Fruit fly (Drosophila melanogaster) whole organism, embryonic: ENCODE measurements around the gene tbc.

Experiments used
- ATbp ChIP-seq: fragments of 200-800 bp; sonication (Bioruptor generic); optimal IDR thresholded peaks from 2 replicates; lab custom pipeline; 2017; ENCODE audit warnings: missing biosample characterization, mild to moderate bottlenecking, missing genetic modification characterization, missing genetic modification reagents
- Ada2b ChIP-seq: fragments of 200-800 bp; sonication (Bioruptor generic); IDR thresholded peaks from 2 replicates; pipeline ENCODE4 v1.3.6; 2022; ENCODE audit warnings: missing biosample characterization, missing genetic modification characterization
- Antp ChIP-seq: fragments of 200-800 bp; sonication (Bioruptor generic); optimal IDR thresholded peaks from 3 replicates; lab custom pipeline; 2016; ENCODE audit warnings: missing biosample characterization, missing genetic modification characterization
- CG10979 ChIP-seq: fragments of 200-800 bp; sonication (Bioruptor generic); optimal IDR thresholded peaks from 2 replicates; lab custom pipeline; 2018; ENCODE audit warnings: missing biosample characterization, mild to moderate bottlenecking, missing genetic modification characterization, moderate library complexity
- CG12299 ChIP-seq: fragments of 200-800 bp; sonication (Bioruptor generic); optimal IDR thresholded peaks from 2 replicates; lab custom pipeline; 2018; ENCODE audit warnings: missing biosample characterization, mild to moderate bottlenecking, missing genetic modification characterization
- CG13123 ChIP-seq: fragments of 200-800 bp; sonication (Bioruptor generic); optimal IDR thresholded peaks from 2 replicates; lab custom pipeline; 2016; ENCODE audit warnings: missing biosample characterization, missing genetic modification characterization
- CG15514 ChIP-seq: fragments of 200-800 bp; sonication (Bioruptor generic); optimal IDR thresholded peaks from 3 replicates; lab custom pipeline; 2017; ENCODE audit warnings: missing biosample characterization, missing genetic modification characterization, mild to moderate bottlenecking, moderate library complexity, missing genetic modification reagents
- CG17568 ChIP-seq: fragments of 200-800 bp; sonication (Bioruptor generic); optimal IDR thresholded peaks from 2 replicates; lab custom pipeline; 2018; ENCODE audit warnings: missing biosample characterization, mild to moderate bottlenecking, missing genetic modification characterization, moderate library complexity
- CG1832 ChIP-seq: fragments of 200-800 bp; sonication (Bioruptor generic); optimal IDR thresholded peaks from 2 replicates; lab custom pipeline; 2017; ENCODE audit warnings: missing biosample characterization, mild to moderate bottlenecking, missing genetic modification characterization, inconsistent platforms
- CG2116 ChIP-seq: fragments of 200-800 bp; sonication (Bioruptor generic); optimal IDR thresholded peaks from 3 replicates; lab custom pipeline; 2018; ENCODE audit warnings: missing biosample characterization, mild to moderate bottlenecking, missing genetic modification characterization
- CG30020 ChIP-seq: fragments of 200-800 bp; optimal IDR thresholded peaks from 2 replicates; lab custom pipeline; 2019; ENCODE audit warnings: missing biosample characterization, mild to moderate bottlenecking, missing genetic modification characterization, moderate library complexity
- CG3163 ChIP-seq: fragments of 200-800 bp; sonication (Bioruptor generic); optimal IDR thresholded peaks from 3 replicates; lab custom pipeline; 2016; ENCODE audit warnings: missing biosample characterization, missing genetic modification characterization
- CG34224 ChIP-seq: fragments of 200-800 bp; sonication (Bioruptor generic); IDR thresholded peaks from 3 replicates; pipeline ENCODE4 v1.3.6; 2022; ENCODE audit warnings: missing biosample characterization, missing genetic modification characterization; ENCODE audit not compliant: partially characterized antibody
- CG7357 ChIP-seq: fragments of 200-800 bp; sonication (Bioruptor generic); IDR thresholded peaks from 3 replicates; pipeline ENCODE4 v1.3.6; 2022; ENCODE audit warnings: missing biosample characterization, missing genetic modification characterization
- CG7928 ChIP-seq: fragments of 200-800 bp; sonication (Bioruptor generic); optimal IDR thresholded peaks from 2 replicates; lab custom pipeline; 2017; ENCODE audit warnings: missing biosample characterization, mild to moderate bottlenecking, missing genetic modification characterization
- CG7987 ChIP-seq: fragments of 200-800 bp; sonication (Bioruptor generic); optimal IDR thresholded peaks from 2 replicates; lab custom pipeline; 2018; ENCODE audit warnings: missing biosample characterization, mild to moderate bottlenecking, missing genetic modification characterization, moderate library complexity
- CG8281 ChIP-seq: fragments of 200-800 bp; sonication (Bioruptor generic); optimal IDR thresholded peaks from 2 replicates; lab custom pipeline; 2018; ENCODE audit warnings: missing biosample characterization, mild to moderate bottlenecking, missing genetic modification characterization, moderate library complexity
- CG8359 ChIP-seq: fragments of 200-800 bp; sonication (Bioruptor generic); optimal IDR thresholded peaks from 2 replicates; lab custom pipeline; 2017; ENCODE audit warnings: missing biosample characterization, mild to moderate bottlenecking, missing genetic modification characterization, borderline replicate concordance
- CG9727 ChIP-seq: fragments of 200-800 bp; sonication (Bioruptor generic); optimal IDR thresholded peaks from 3 replicates; lab custom pipeline; 2017; ENCODE audit warnings: missing biosample characterization, mild to moderate bottlenecking, missing genetic modification characterization
- Chrac-16 ChIP-seq: fragments of 200-800 bp; sonication (Bioruptor generic); optimal IDR thresholded peaks from 3 replicates; lab custom pipeline; 2016; ENCODE audit warnings: missing biosample characterization, missing genetic modification characterization
- Doc2 ChIP-seq: fragments of 200-800 bp; sonication (Bioruptor generic); IDR thresholded peaks from 2 replicates; pipeline ENCODE4 v1.3.6; 2022; ENCODE audit warnings: missing biosample characterization, missing genetic modification characterization
- Doc3 ChIP-seq: fragments of 200-800 bp; sonication (Bioruptor generic); IDR thresholded peaks from 3 replicates; pipeline ENCODE4 v1.3.6; 2022; ENCODE audit warnings: missing biosample characterization, missing genetic modification characterization; ENCODE audit not compliant: partially characterized antibody
- Dref ChIP-seq: fragments of 200-800 bp; sonication (Bioruptor generic); IDR thresholded peaks from 2 replicates; pipeline ENCODE4 v1.3.6; 2022; ENCODE audit warnings: missing biosample characterization, missing genetic modification characterization
- H15 ChIP-seq: fragments of 200-800 bp; sonication (Bioruptor generic); IDR thresholded peaks from 3 replicates; pipeline ENCODE4 v1.3.6; 2022; ENCODE audit warnings: missing biosample characterization, missing genetic modification characterization
- HLH3B ChIP-seq: fragments of 200-800 bp; sonication (Bioruptor generic); IDR thresholded peaks from 2 replicates; pipeline ENCODE4 v1.3.6; 2022; ENCODE audit warnings: missing biosample characterization, missing genetic modification characterization
- HLH54F ChIP-seq: fragments of 200-800 bp; sonication (Bioruptor generic); optimal IDR thresholded peaks from 3 replicates; lab custom pipeline; 2016; ENCODE audit warnings: missing biosample characterization, missing genetic modification characterization
- Hmx ChIP-seq: fragments of 200-800 bp; sonication (Bioruptor generic); optimal IDR thresholded peaks from 2 replicates; lab custom pipeline; 2016; ENCODE audit warnings: missing biosample characterization, missing genetic modification characterization
- Hr78 ChIP-seq, 2 experiments: fragments of 200-800 bp in 1 of 2; fragments of >200 bp in 1 of 2; sonication (Bioruptor generic) in 1 of 2; optimal IDR thresholded peaks; 2 replicates each; lab custom pipeline; 2017 to 2019; ENCODE audit warnings: missing biosample characterization in 2 of 2, missing genetic modification characterization in 2 of 2, mild to moderate bottlenecking in 1 of 2, moderate library complexity in 1 of 2
- Hsf ChIP-seq: fragments of 200-800 bp; sonication (Bioruptor generic); optimal IDR thresholded peaks from 3 replicates; lab custom pipeline; 2016; ENCODE audit warnings: missing biosample characterization, missing genetic modification characterization
- Lpt ChIP-seq: fragments of >200 bp; optimal IDR thresholded peaks from 2 replicates; lab custom pipeline; 2018; ENCODE audit warnings: missing biosample characterization, missing genetic modification characterization
- Med ChIP-seq: fragments of 200-800 bp; sonication (Bioruptor generic); peaks from one replicate; lab custom pipeline; 2016; ENCODE audit warnings: missing biosample characterization, missing genetic modification characterization, mild to moderate bottlenecking, inconsistent platforms, moderate library complexity
- NC2α ChIP-seq: fragments of 200-800 bp; sonication (Bioruptor generic); optimal IDR thresholded peaks from 2 replicates; lab custom pipeline; 2016; ENCODE audit warnings: missing biosample characterization, missing genetic modification characterization
- YL-1 ChIP-seq: fragments of 200-800 bp; sonication (Bioruptor generic); optimal IDR thresholded peaks from 3 replicates; lab custom pipeline; 2017; ENCODE audit warnings: missing biosample characterization, mild to moderate bottlenecking, missing genetic modification characterization
- al ChIP-seq: fragments of 200-800 bp; sonication (Bioruptor generic); IDR thresholded peaks from 2 replicates; pipeline ENCODE4 v1.3.6; 2022; ENCODE audit warnings: missing biosample characterization, missing genetic modification characterization
- cad ChIP-seq: fragments of >200 bp; optimal IDR thresholded peaks from 2 replicates; lab custom pipeline; 2017; ENCODE audit warnings: missing biosample characterization, missing genetic modification characterization
- chif ChIP-seq, 2 experiments: fragments of 200-800 bp; sonication (Bioruptor generic); optimal IDR thresholded peaks; 3 replicates each; lab custom pipeline; 2016; ENCODE audit warnings: missing biosample characterization in 2 of 2, missing genetic modification characterization in 2 of 2
- croc ChIP-seq: fragments of 200-800 bp; sonication (Bioruptor generic); conservative IDR thresholded peaks from 3 replicates; pipeline ENCODE4 v1.3.6; 2022; ENCODE audit warnings: missing biosample characterization, missing genetic modification characterization
- danr ChIP-seq: fragments of 200-800 bp; sonication (Bioruptor generic); IDR thresholded peaks from 2 replicates; pipeline ENCODE4 v1.3.6; 2022; ENCODE audit warnings: missing biosample characterization, missing genetic modification characterization
- ems ChIP-seq: fragments of 200-800 bp; sonication (Bioruptor generic); optimal IDR thresholded peaks from 3 replicates; lab custom pipeline; 2016; ENCODE audit warnings: missing biosample characterization, missing genetic modification characterization
- esg ChIP-seq: fragments of 200-800 bp; sonication (Bioruptor generic); conservative IDR thresholded peaks from 2 replicates; pipeline ENCODE4 v1.3.6; 2022; ENCODE audit warnings: missing biosample characterization, missing genetic modification characterization
- gcm ChIP-seq: fragments of 200-800 bp; sonication (Bioruptor generic); optimal IDR thresholded peaks from 2 replicates; lab custom pipeline; 2019; ENCODE audit warnings: missing biosample characterization, mild to moderate bottlenecking, missing genetic modification characterization, moderate library complexity
- ind ChIP-seq: fragments of 200-800 bp; sonication (Bioruptor generic); optimal IDR thresholded peaks from 3 replicates; lab custom pipeline; 2016; ENCODE audit warnings: missing biosample characterization, missing genetic modification characterization
- knrl ChIP-seq: fragments of 200-800 bp; sonication (Bioruptor generic); IDR thresholded peaks from 3 replicates; pipeline ENCODE4 v1.3.6; 2022; ENCODE audit warnings: missing biosample characterization, missing genetic modification characterization; ENCODE audit not compliant: partially characterized antibody
- org-1 ChIP-seq: fragments of 200-800 bp; sonication (Bioruptor generic); optimal IDR thresholded peaks from 2 replicates; lab custom pipeline; 2017; ENCODE audit warnings: missing biosample characterization, missing genetic modification characterization
- pb ChIP-seq: fragments of 200-800 bp; sonication (Bioruptor generic); optimal IDR thresholded peaks from 3 replicates; lab custom pipeline; 2016; ENCODE audit warnings: missing biosample characterization, missing genetic modification characterization
- pros ChIP-seq: fragments of 200-800 bp; sonication (Bioruptor generic); optimal IDR thresholded peaks from 3 replicates; lab custom pipeline; 2019; ENCODE audit warnings: missing biosample characterization, mild to moderate bottlenecking, missing genetic modification characterization, moderate library complexity
- ro ChIP-seq: fragments of 200-800 bp; sonication (Bioruptor generic); IDR thresholded peaks from 2 replicates; pipeline ENCODE4 v1.3.6; 2022; ENCODE audit warnings: missing biosample characterization, missing genetic modification characterization
- sima ChIP-seq: fragments of 200-800 bp; sonication (Bioruptor generic); optimal IDR thresholded peaks from 2 replicates; lab custom pipeline; 2016; ENCODE audit warnings: missing biosample characterization, missing genetic modification characterization
- unpg ChIP-seq: fragments of 200-800 bp; sonication (Bioruptor generic); optimal IDR thresholded peaks from 3 replicates; lab custom pipeline; 2018; ENCODE audit warnings: missing biosample characterization, mild to moderate bottlenecking, missing genetic modification characterization, moderate library complexity
- zen2 ChIP-seq: fragments of 200-800 bp; sonication (Bioruptor generic); IDR thresholded peaks from 3 replicates; pipeline ENCODE4 v1.3.6; 2022; ENCODE audit warnings: missing biosample characterization, missing genetic modification characterization; ENCODE audit not compliant: partially characterized antibody

The tbc gene

dm6 chrX:20502776-20503503 is 53.8 kb downstream of the tbc start (continued):
- TF ChIP-seq pros (GFP tag; lab: Kevin White, UChicago), result no peak
- peak; percentile 37 for TF ChIP-seq CG17568 (GFP tag; lab: Kevin White, UChicago)
- TF ChIP-seq CG7928, result no peak
- no peak for TF ChIP-seq HLH3B (GFP tag; lab: Robert Waterston, UW)
- no peak for TF ChIP-seq YL-1 (GFP tag; lab: Kevin White, UChicago)
- no peak for TF ChIP-seq Ada2b (GFP tag; lab: Robert Waterston, UW)
- TF ChIP-seq CG8281 (tag; lab: Kevin White, UChicago), result no peak
- TF ChIP-seq H15 (GFP tag; lab: Robert Waterston, UW), result no peak
- peak in 1 of 2 experiments; percentile 22 for TF ChIP-seq chif (GFP tag; optimal IDR thresholded peaks at IDR 0.05; lab: Kevin White, UChicago)
- no peak for TF ChIP-seq CG8359 (GFP tag; lab: Kevin White, UChicago)
- TF ChIP-seq CG7987 (GFP tag; lab: Kevin White, UChicago), result no peak
- no peak for TF ChIP-seq CG15514 (GFP tag; lab: Kevin White, UChicago)
- TF ChIP-seq CG1832 (GFP tag; lab: Kevin White, UChicago), result no peak
- TF ChIP-seq Med, result peak; percentile 83
- TF ChIP-seq NC2α (GFP tag; lab: Kevin White, UChicago), result no peak
- peak; percentile 34 for TF ChIP-seq unpg
- no peak for TF ChIP-seq sima (GFP tag; lab: Kevin White, UChicago)
- peak; percentile 26 for TF ChIP-seq HLH54F (GFP tag; lab: Kevin White, UChicago)
- no peak for TF ChIP-seq CG2116 (GFP tag; lab: Kevin White, UChicago)
- 0 out of 2 replicates have a peak, but pooled peaks have one; percentile 18 for TF ChIP-seq ro (GFP tag; lab: Robert Waterston, UW)
- TF ChIP-seq knrl (GFP tag; lab: Robert Waterston, UW), result no peak
- no peak for TF ChIP-seq danr (GFP tag; lab: Robert Waterston, UW)
- no peak for TF ChIP-seq CG7357 (GFP tag; lab: Robert Waterston, UW)
- TF ChIP-seq Doc2 (GFP tag; lab: Robert Waterston, UW), result no peak
- TF ChIP-seq al, result peak; percentile 24; the same call in 1 of the 2 replicates
- peak; percentile 22 for TF ChIP-seq CG12299 (tag; lab: Kevin White, UChicago)
- no peak for TF ChIP-seq Hr78 (GFP tag; optimal IDR thresholded peaks at IDR 0.05; lab: Kevin White, UChicago)
- TF ChIP-seq zen2 (GFP tag; lab: Robert Waterston, UW), result no peak
- TF ChIP-seq Hmx (GFP tag; lab: Kevin White, UChicago), result no peak
- peak; percentile 42 for TF ChIP-seq CG10979 (tag; lab: Kevin White, UChicago)
- TF ChIP-seq pb (GFP tag; lab: Kevin White, UChicago), result no peak
- TF ChIP-seq Antp (GFP tag; lab: Kevin White, UChicago), result no peak
- TF ChIP-seq esg (GFP tag; lab: Robert Waterston, UW), result peak; percentile 38
- peak; percentile 20 for TF ChIP-seq Hsf (GFP tag; lab: Kevin White, UChicago)
- no peak for TF ChIP-seq croc
- TF ChIP-seq CG3163 (GFP tag; lab: Kevin White, UChicago), result no peak
- peak; percentile 5 for TF ChIP-seq CG9727
- TF ChIP-seq Chrac-16 (GFP tag; lab: Kevin White, UChicago), result no peak
- TF ChIP-seq ATbp (GFP tag; lab: Kevin White, UChicago), result peak; percentile 44
- TF ChIP-seq org-1 (GFP tag; lab: Kevin White, UChicago), result peak; percentile 21
- no peak for TF ChIP-seq CG34224 (GFP tag; lab: Robert Waterston, UW)
- TF ChIP-seq cad (GFP tag; lab: Kevin White, UChicago), result no peak
- no peak for TF ChIP-seq CG30020 (tag; lab: Kevin White, UChicago)
- TF ChIP-seq CG13123 (GFP tag; lab: Kevin White, UChicago), result no peak
- no peak for TF ChIP-seq ind (GFP tag; lab: Kevin White, UChicago)
- no peak for TF ChIP-seq Lpt (GFP tag; lab: Kevin White, UChicago)
- no peak for TF ChIP-seq Dref (GFP tag; lab: Robert Waterston, UW)
- no peak for TF ChIP-seq gcm
- no peak for TF ChIP-seq Doc3 (GFP tag; lab: Robert Waterston, UW)
- no peak for TF ChIP-seq ems (GFP tag; lab: Kevin White, UChicago)
